Worm (Caenorhabditis elegans): ENCODE measurements around the gene K10B2.4.

- TF ChIP-seq blmp-1 (tag; optimal IDR thresholded peaks at IDR 0.05) (no peak), sox-4 (tag; optimal IDR thresholded peaks at IDR 0.05) (no peak), nhr-76 (tag; optimal IDR thresholded peaks at IDR 0.05) (no peak), unc-62 (GFP tag; optimal IDR thresholded peaks at IDR 0.05) (no peak), snpc-4 (tag; optimal IDR thresholded peaks at IDR 0.05) (no peak), sup-37 (GFP tag; optimal IDR thresholded peaks at IDR 0.05) (no peak), hpl-2 (GFP tag; optimal IDR thresholded peaks at IDR 0.05) (no peak), C34B4.2 (tag; optimal IDR thresholded peaks at IDR 0.05) (no peak), nhr-71 (tag; optimal IDR thresholded peaks at IDR 0.05) (no peak)
Observed at ce11 chrII:6407279-6407678, 46.5 kb upstream of the K10B2.4 start, which contains the start of gene spp-11.
